Worm (Caenorhabditis elegans) whole organism, early embryonic: Measurements from ENCODE around the gene pot-1.

Source experiments
- B0310.2 ChIP-seq: sonication (generic microtip); optimal IDR thresholded peaks from 2 replicates; lab custom pipeline; 2016; ENCODE audit warnings: mild to moderate bottlenecking, missing genetic modification characterization, missing compliant biosample characterization
- ama-1 ChIP-seq: fragments of 150-350 bp; optimal IDR thresholded peaks from 2 replicates; lab custom pipeline; 2014
- ceh-13 ChIP-seq: fragments of 200-800 bp; sonication (Bioruptor generic); optimal IDR thresholded peaks from 2 replicates; lab custom pipeline; 2018; ENCODE audit warnings: mild to moderate bottlenecking, missing genetic modification characterization, missing compliant biosample characterization
- flt-1 ChIP-seq: fragments of 200-800 bp; sonication (Bioruptor generic); IDR thresholded peaks from 2 replicates; pipeline ENCODE4 v1.3.6; 2022; ENCODE audit warnings: missing genetic modification characterization, missing compliant biosample characterization
- hmbx-1 ChIP-seq: sonication (generic microtip); optimal IDR thresholded peaks from 2 replicates; lab custom pipeline; 2016; ENCODE audit warnings: mild to moderate bottlenecking, missing genetic modification characterization, missing compliant biosample characterization
- pes-1 ChIP-seq: fragments of 200-800 bp; sonication (Bioruptor generic); IDR thresholded peaks from 2 replicates; pipeline ENCODE4 v1.3.6; 2022; ENCODE audit warnings: missing genetic modification reagents, missing genetic modification characterization, missing compliant biosample characterization
- scrt-1 ChIP-seq: fragments of 200-800 bp; sonication (Bioruptor generic); IDR thresholded peaks from 2 replicates; pipeline ENCODE4 v1.3.6; 2022; ENCODE audit warnings: missing genetic modification characterization, missing compliant biosample characterization
- sea-1 ChIP-seq: fragments of 200-800 bp; sonication (Bioruptor generic); conservative IDR thresholded peaks from 2 replicates; pipeline ENCODE4 v1.3.6; 2022; ENCODE audit warnings: missing genetic modification characterization, missing compliant biosample characterization
- tbx-11 ChIP-seq: fragments of 200-800 bp; sonication (Bioruptor generic); IDR thresholded peaks from 2 replicates; pipeline ENCODE4 v1.3.6; 2022; ENCODE audit warnings: missing genetic modification characterization, missing compliant biosample characterization
- tbx-37 ChIP-seq: fragments of 200-800 bp; sonication (Bioruptor generic); conservative IDR thresholded peaks from 2 replicates; pipeline ENCODE4 v1.3.6; 2022; ENCODE audit warnings: missing genetic modification reagents, missing genetic modification characterization, missing compliant biosample characterization

- no peak for TF ChIP-seq flt-1 (GFP tag; lab: Robert Waterston, UW)
- TF ChIP-seq B0310.2 (tag; lab: Kevin White, UChicago) = no peak
- TF ChIP-seq hmbx-1 = no peak
- TF ChIP-seq pes-1 (GFP tag; lab: Robert Waterston, UW) = no peak
- no peak for TF ChIP-seq ceh-13 (GFP tag; lab: Kevin White, UChicago)
- TF ChIP-seq ama-1 (lab: Kevin White, UChicago) = no peak
- no peak for TF ChIP-seq tbx-11 (GFP tag; lab: Robert Waterston, UW)
- no peak for TF ChIP-seq sea-1 (GFP tag; lab: Robert Waterston, UW)
- no peak for TF ChIP-seq tbx-37 (GFP tag; lab: Robert Waterston, UW)
- no peak for TF ChIP-seq scrt-1 (GFP tag; lab: Robert Waterston, UW)
Measured at ce11 chrIII:7161055-7161454, 27.6 kb upstream of the pot-1 start, which contains the start of gene rnp-7.
